Fruit fly (Drosophila melanogaster) whole organism, embryonic: ENCODE data around the gene Cchl.
A peak's percentile ranks its signal among the peaks of the same experiment; 100 is the strongest.

Source experiments
- Awh ChIP-seq: fragments of 200-800 bp; sonication (Bioruptor generic); IDR thresholded peaks from 2 replicates; pipeline ENCODE4, ENCODE4 v1.3.6; 2022; ENCODE audit warnings: missing biosample characterization, missing genetic modification characterization
- CG10147 ChIP-seq: fragments of 200-800 bp; sonication (Bioruptor generic); optimal IDR thresholded peaks from 2 replicates; lab custom pipeline; 2019; ENCODE audit warnings: missing biosample characterization, mild to moderate bottlenecking, missing genetic modification characterization, moderate library complexity
- CG10321 ChIP-seq: fragments of 200-800 bp; sonication (Bioruptor generic); IDR thresholded peaks from 2 replicates; pipeline ENCODE4 v1.3.6; 2022; ENCODE audit warnings: missing biosample characterization, missing genetic modification characterization
- CG10959 ChIP-seq: fragments of 200-800 bp; sonication (Bioruptor generic); IDR thresholded peaks from 2 replicates; pipeline ENCODE4 v1.3.6; 2022; ENCODE audit warnings: missing biosample characterization, missing genetic modification characterization
- CG11695 ChIP-seq: fragments of 200-800 bp; sonication (Bioruptor generic); IDR thresholded peaks from 3 replicates; pipeline ENCODE4 v1.3.6; 2022; ENCODE audit warnings: missing biosample characterization, missing genetic modification characterization
- CG13123 ChIP-seq: fragments of 200-800 bp; sonication (Bioruptor generic); optimal IDR thresholded peaks from 2 replicates; lab custom pipeline; 2016; ENCODE audit warnings: missing biosample characterization, missing genetic modification characterization
- CG13296 ChIP-seq: fragments of 200-800 bp; sonication (Bioruptor generic); optimal IDR thresholded peaks from 3 replicates; lab custom pipeline; 2018; ENCODE audit warnings: missing biosample characterization, mild to moderate bottlenecking, missing genetic modification characterization
- CG13775 ChIP-seq: fragments of 200-800 bp; sonication (Bioruptor generic); optimal IDR thresholded peaks from 3 replicates; lab custom pipeline; 2017; ENCODE audit warnings: missing biosample characterization, mild to moderate bottlenecking, missing genetic modification characterization
- CG14710 ChIP-seq: fragments of 200-800 bp; sonication (Bioruptor generic); optimal IDR thresholded peaks from 3 replicates; lab custom pipeline; 2019; ENCODE audit warnings: missing biosample characterization, mild to moderate bottlenecking, missing genetic modification characterization, moderate library complexity
- CG15269 ChIP-seq: fragments of 200-800 bp; sonication (Bioruptor generic); optimal IDR thresholded peaks from 2 replicates; lab custom pipeline; 2018; ENCODE audit warnings: missing biosample characterization, mild to moderate bottlenecking, missing genetic modification characterization, moderate library complexity
- CG16815 ChIP-seq: fragments of 200-800 bp; sonication (Bioruptor generic); optimal IDR thresholded peaks from 3 replicates; lab custom pipeline; 2017; ENCODE audit warnings: missing biosample characterization, mild to moderate bottlenecking, missing genetic modification characterization
- CG17829 ChIP-seq: fragments of 200-800 bp; optimal IDR thresholded peaks from 2 replicates; lab custom pipeline; 2019; ENCODE audit warnings: missing biosample characterization, mild to moderate bottlenecking, missing genetic modification characterization, moderate library complexity
- CG2202 ChIP-seq: fragments of 200-800 bp; sonication (Bioruptor generic); optimal IDR thresholded peaks from 2 replicates; lab custom pipeline; 2018; ENCODE audit warnings: missing biosample characterization, mild to moderate bottlenecking, missing genetic modification characterization
- CG2712 ChIP-seq: fragments of 200-800 bp; optimal IDR thresholded peaks from 3 replicates; lab custom pipeline; 2019; ENCODE audit warnings: missing biosample characterization, mild to moderate bottlenecking, missing genetic modification characterization, moderate library complexity
- CG3995 ChIP-seq: fragments of 200-800 bp; sonication (Bioruptor generic); optimal IDR thresholded peaks from 3 replicates; lab custom pipeline; 2016; ENCODE audit warnings: missing biosample characterization, missing genetic modification characterization
- CG43689 ChIP-seq: fragments of 200-800 bp; sonication (Bioruptor generic); IDR thresholded peaks from 2 replicates; pipeline ENCODE4 v1.3.6; 2022; ENCODE audit warnings: missing biosample characterization, missing genetic modification characterization
- CG8290 ChIP-seq, 3 experiments: fragments of 200-800 bp; sonication (Bioruptor generic); optimal IDR thresholded peaks; 2 replicates each; lab custom pipeline; 2016 to 2019; ENCODE audit warnings: missing biosample characterization in 3 of 3, missing genetic modification characterization in 3 of 3, mild to moderate bottlenecking in 2 of 3, moderate library complexity in 1 of 3
- CG8924 ChIP-seq: fragments of 200-800 bp; optimal IDR thresholded peaks from 3 replicates; lab custom pipeline; 2019; ENCODE audit warnings: missing biosample characterization, mild to moderate bottlenecking, missing genetic modification characterization, moderate library complexity
- CG9609 ChIP-seq: fragments of 200-800 bp; sonication (Bioruptor generic); optimal IDR thresholded peaks from 3 replicates; lab custom pipeline; 2016; ENCODE audit warnings: missing biosample characterization, missing genetic modification characterization
- CTCF ChIP-seq: fragments of 200-800 bp; sonication (Bioruptor generic); optimal IDR thresholded peaks from 2 replicates; lab custom pipeline; 2017; ENCODE audit warnings: missing biosample characterization, mild to moderate bottlenecking, missing genetic modification characterization, moderate library complexity
- Doc2 ChIP-seq: fragments of 200-800 bp; sonication (Bioruptor generic); IDR thresholded peaks from 2 replicates; pipeline ENCODE4 v1.3.6; 2022; ENCODE audit warnings: missing biosample characterization, missing genetic modification characterization
- Drgx ChIP-seq: fragments of 200-800 bp; sonication (Bioruptor generic); IDR thresholded peaks from 2 replicates; pipeline ENCODE4 v1.3.6; 2022; ENCODE audit warnings: missing biosample characterization, missing genetic modification characterization
- E2f2 ChIP-seq: fragments of 200-800 bp; sonication (Bioruptor generic); IDR thresholded peaks from 2 replicates; pipeline ENCODE4 v1.3.6; 2022; ENCODE audit warnings: missing biosample characterization, missing genetic modification characterization
- Hey ChIP-seq: fragments of 200-800 bp; sonication (Bioruptor generic); optimal IDR thresholded peaks from 3 replicates; lab custom pipeline; 2018; ENCODE audit warnings: missing biosample characterization, mild to moderate bottlenecking, missing genetic modification characterization
- MBD-R2 ChIP-seq: fragments of 200-800 bp; sonication (Bioruptor generic); IDR thresholded peaks from 2 replicates; pipeline ENCODE4 v1.3.6; 2022; ENCODE audit warnings: missing biosample characterization, missing genetic modification characterization
- Med ChIP-seq: fragments of 200-800 bp; sonication (Bioruptor generic); peaks from one replicate; lab custom pipeline; 2016; ENCODE audit warnings: missing biosample characterization, missing genetic modification characterization, mild to moderate bottlenecking, inconsistent platforms, moderate library complexity
- NFAT ChIP-seq: fragments of 200-800 bp; sonication (Bioruptor generic); IDR thresholded peaks from 2 replicates; pipeline ENCODE4 v1.3.6; 2022; ENCODE audit warnings: missing biosample characterization, missing genetic modification characterization
- Side ChIP-seq: fragments of 200-800 bp; sonication (Bioruptor generic); optimal IDR thresholded peaks from 2 replicates; lab custom pipeline; 2016; ENCODE audit warnings: missing biosample characterization, missing genetic modification characterization
- Ssrp ChIP-seq: fragments of 200-800 bp; sonication (Bioruptor generic); optimal IDR thresholded peaks from 2 replicates; lab custom pipeline; 2018; ENCODE audit warnings: missing biosample characterization, mild to moderate bottlenecking, missing genetic modification characterization, moderate library complexity
- Xbp1 ChIP-seq: fragments of 200-800 bp; sonication (Bioruptor generic); optimal IDR thresholded peaks from 3 replicates; lab custom pipeline; 2016; ENCODE audit warnings: missing biosample characterization, mild to moderate bottlenecking, missing genetic modification characterization
- al ChIP-seq: fragments of 200-800 bp; sonication (Bioruptor generic); IDR thresholded peaks from 2 replicates; pipeline ENCODE4 v1.3.6; 2022; ENCODE audit warnings: missing biosample characterization, missing genetic modification characterization
- aop ChIP-seq: fragments of 200-800 bp; sonication (Bioruptor generic); IDR thresholded peaks from 2 replicates; pipeline ENCODE4 v1.3.6; 2022; ENCODE audit warnings: missing biosample characterization, missing genetic modification characterization
- ara ChIP-seq: fragments of 200-800 bp; sonication (Bioruptor generic); IDR thresholded peaks from 2 replicates; pipeline ENCODE4 v1.3.6; 2022; ENCODE audit warnings: missing biosample characterization, missing genetic modification characterization
- br ChIP-seq: fragments of >200 bp; optimal IDR thresholded peaks from 2 replicates; lab custom pipeline; 2017
- disco-r ChIP-seq: fragments of 200-800 bp; sonication (Bioruptor generic); optimal IDR thresholded peaks from 2 replicates; lab custom pipeline; 2016; ENCODE audit warnings: missing biosample characterization, missing genetic modification characterization
- dmrt11E ChIP-seq: fragments of 200-800 bp; sonication (Bioruptor generic); optimal IDR thresholded peaks from 3 replicates; lab custom pipeline; 2018; ENCODE audit warnings: missing biosample characterization, mild to moderate bottlenecking, missing genetic modification characterization, moderate library complexity
- dpn ChIP-seq, 2 experiments: fragments of 200-800 bp; sonication (Bioruptor generic); optimal IDR thresholded peaks; 3 replicates each; lab custom pipeline; 2016; ENCODE audit warnings: missing biosample characterization in 2 of 2, missing genetic modification characterization in 2 of 2
- esg ChIP-seq: fragments of 200-800 bp; sonication (Bioruptor generic); conservative IDR thresholded peaks from 2 replicates; pipeline ENCODE4 v1.3.6; 2022; ENCODE audit warnings: missing biosample characterization, missing genetic modification characterization
- ewg ChIP-seq: fragments of 200-800 bp; sonication (Bioruptor generic); optimal IDR thresholded peaks from 3 replicates; lab custom pipeline; 2017; ENCODE audit warnings: mild to moderate bottlenecking, missing biosample characterization, missing genetic modification reagents, missing genetic modification characterization
- ftz-f1 ChIP-seq: fragments of 200-800 bp; sonication (Bioruptor generic); optimal IDR thresholded peaks from 2 replicates; lab custom pipeline; 2016; ENCODE audit warnings: missing biosample characterization, missing genetic modification characterization
- ham ChIP-seq: fragments of 200-800 bp; sonication (Bioruptor generic); IDR thresholded peaks from 2 replicates; pipeline ENCODE4 v1.3.6; 2022; ENCODE audit warnings: missing biosample characterization, missing genetic modification characterization
- ind ChIP-seq: fragments of 200-800 bp; sonication (Bioruptor generic); optimal IDR thresholded peaks from 3 replicates; lab custom pipeline; 2016; ENCODE audit warnings: missing biosample characterization, missing genetic modification characterization
- insv ChIP-seq, 2 experiments: fragments of 200-800 bp; sonication (Bioruptor generic); optimal IDR thresholded peaks; 3 replicates each; lab custom pipeline; 2016 to 2018; ENCODE audit warnings: missing biosample characterization in 2 of 2, missing genetic modification characterization in 2 of 2
- kay ChIP-seq: fragments of 200-800 bp; sonication (Bioruptor generic); optimal IDR thresholded peaks from 2 replicates; lab custom pipeline; 2016; ENCODE audit warnings: missing biosample characterization, missing genetic modification characterization
- lilli ChIP-seq: fragments of 200-800 bp; sonication (Bioruptor generic); optimal IDR thresholded peaks from 3 replicates; lab custom pipeline; 2016; ENCODE audit warnings: missing biosample characterization, missing genetic modification characterization
- lmd ChIP-seq: fragments of 200-800 bp; sonication (Bioruptor generic); IDR thresholded peaks from 2 replicates; pipeline ENCODE4 v1.3.6; 2022; ENCODE audit warnings: missing biosample characterization, missing genetic modification characterization
- lola ChIP-seq, 3 experiments: fragments of >200 bp in 2 of 3; fragments of 200-800 bp in 1 of 3; sonication (Bioruptor generic) in 1 of 3; optimal IDR thresholded peaks; 2 replicates each; lab custom pipeline; 2017 to 2019; ENCODE audit warnings: missing biosample characterization in 3 of 3, missing genetic modification characterization in 3 of 3, mild to moderate bottlenecking in 1 of 3, moderate library complexity in 1 of 3
- tap ChIP-seq: fragments of 200-800 bp; optimal IDR thresholded peaks from 3 replicates; lab custom pipeline; 2019; ENCODE audit warnings: missing biosample characterization, mild to moderate bottlenecking, missing genetic modification characterization, moderate library complexity
- trem ChIP-seq: fragments of 200-800 bp; optimal IDR thresholded peaks from 3 replicates; lab custom pipeline; 2019; ENCODE audit warnings: missing biosample characterization, mild to moderate bottlenecking, missing genetic modification characterization, moderate library complexity
- vfl ChIP-seq: fragments of 200-800 bp; sonication (Bioruptor generic); optimal IDR thresholded peaks from 2 replicates; lab custom pipeline; 2016; ENCODE audit warnings: missing biosample characterization, missing genetic modification characterization
- yki ChIP-seq: fragments of >200 bp; optimal IDR thresholded peaks from 3 replicates; lab custom pipeline; 2018
- zfh2 ChIP-seq: fragments of 200-800 bp; sonication (Bioruptor generic); optimal IDR thresholded peaks from 2 replicates; lab custom pipeline; 2016; ENCODE audit warnings: missing biosample characterization, missing genetic modification characterization

Gene Cchl

DNA sequence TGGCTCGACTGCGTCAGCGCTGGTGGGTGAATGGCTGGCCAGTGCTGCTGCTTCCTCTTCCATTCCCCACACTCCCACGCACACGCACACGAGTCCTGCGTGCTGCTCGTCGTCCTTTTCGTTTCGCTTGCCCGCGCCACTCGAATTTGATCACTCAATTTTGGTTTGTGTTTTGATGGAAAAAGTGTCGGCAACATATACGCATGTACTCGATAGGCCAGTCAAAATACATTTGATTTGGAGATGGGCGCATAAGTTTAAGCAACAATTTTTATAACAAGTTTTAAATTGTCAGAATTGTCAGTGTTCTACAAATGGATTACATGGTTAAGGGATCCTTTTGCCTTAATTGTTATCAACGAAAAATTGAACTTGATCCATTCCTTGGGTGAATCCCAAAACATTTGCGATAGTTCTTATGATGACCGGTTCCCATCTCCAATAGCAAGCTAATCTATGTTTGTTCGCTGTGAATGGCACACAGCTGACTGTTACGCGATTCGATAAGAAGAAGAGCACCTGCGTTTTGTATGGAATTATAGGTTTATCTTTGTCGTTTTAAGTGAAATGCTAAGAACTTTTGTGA is 4.1 kb downstream of the Cchl start, which contains the start of the genes Mitofilin and mRpL35 (continued):
- TF ChIP-seq CG15269 (tag; lab: Kevin White, UChicago) (no peak), Doc2 (GFP tag; lab: Robert Waterston, UW) (no peak), Awh (GFP tag; lab: Robert Waterston, UW) (no peak), MBD-R2 (GFP tag; lab: Robert Waterston, UW) (peak; percentile 78), ftz-f1 (no peak), lilli (peak; percentile 52), kay (GFP tag; lab: Kevin White, UChicago) (peak; percentile 19), Drgx (GFP tag; lab: Robert Waterston, UW) (no peak), CG2712 (tag; lab: Kevin White, UChicago) (peak; percentile 32), CG3995 (peak; percentile 19), dmrt11E (tag; lab: Kevin White, UChicago) (peak; percentile 1), E2f2 (GFP tag; lab: Robert Waterston, UW) (no peak), CTCF (no peak), NFAT (GFP tag; lab: Robert Waterston, UW) (peak; percentile 46; the same call in 1 of the 2 replicates), ewg (GFP tag; lab: Kevin White, UChicago) (peak; percentile 80), CG14710 (tag; lab: Kevin White, UChicago) (peak; percentile 64), zfh2 (GFP tag; lab: Kevin White, UChicago) (peak; percentile 81), CG10959 (GFP tag; lab: Robert Waterston, UW) (no peak), CG10321 (GFP tag; lab: Robert Waterston, UW) (no peak), CG9609 (peak; percentile 68), CG10147 (GFP tag; lab: Kevin White, UChicago) (no peak), CG13775 (GFP tag; lab: Kevin White, UChicago) (peak; percentile 27), CG13296 (GFP tag; lab: Kevin White, UChicago) (no peak), CG8924 (peak; percentile 36), ham (no peak), esg (GFP tag; lab: Robert Waterston, UW) (0 out of 2 replicates have a peak, but pooled peaks have one; percentile 21), br (lab: Kevin White, UChicago) (no peak), lola (GFP tag; optimal IDR thresholded peaks at IDR 0.05; lab: Kevin White, UChicago) (peak in 1 of 3 experiments; percentile 53), Side (GFP tag; lab: Kevin White, UChicago) (peak; percentile 32), Ssrp (tag; lab: Kevin White, UChicago) (peak; percentile 10), Med (GFP tag; lab: Kevin White, UChicago) (peak; percentile 76), ara (no peak), CG13123 (peak; percentile 1), dpn (GFP tag; optimal IDR thresholded peaks at IDR 0.05; lab: Kevin White, UChicago) (peak; percentile 37 to 69), insv (GFP tag; optimal IDR thresholded peaks at IDR 0.05; lab: Kevin White, UChicago) (peak in 1 of 2 experiments; percentile 25), aop (GFP tag; lab: Robert Waterston, UW) (no peak), Hey (tag; lab: Kevin White, UChicago) (no peak), CG8290 (GFP tag; optimal IDR thresholded peaks at IDR 0.05; lab: Kevin White, UChicago) (peak; percentile 55), CG8290 (tag; optimal IDR thresholded peaks at IDR 0.05; lab: Kevin White, UChicago) (peak in 1 of 2 experiments; percentile 48), CG43689 (no peak), ind (GFP tag; lab: Kevin White, UChicago) (peak; percentile 44), CG16815 (GFP tag; lab: Kevin White, UChicago) (peak; percentile 8), trem (tag; lab: Kevin White, UChicago) (peak; percentile 6), yki (peak; percentile 84), CG11695 (no peak), CG2202 (no peak), CG17829 (tag; lab: Kevin White, UChicago) (peak; percentile 39), Xbp1 (peak; percentile 56), al (0 out of 2 replicates have a peak, but pooled peaks have one; percentile 37), vfl (GFP tag; lab: Kevin White, UChicago) (peak; percentile 19), disco-r (GFP tag; lab: Kevin White, UChicago) (no peak), tap (tag; lab: Kevin White, UChicago) (no peak), lmd (GFP tag; lab: Robert Waterston, UW) (peak; percentile 35; the same call in 1 of the 2 replicates)
